Worm (Caenorhabditis elegans) whole organism, young adult: ENCODE results near the gene clec-35.
"Not testable (repeated sequence)": the region's sequence is repeated elsewhere in the genome, so short reads cannot be mapped to it uniquely, and the experiment has no call there.

ENCODE experiments used
- F33H1.4 ChIP-seq: fragments of 200-800 bp; sonication (Bioruptor generic); IDR thresholded peaks from 2 replicates; pipeline ENCODE4 v1.3.6; 2022; ENCODE audit warnings: missing genetic modification reagents, missing genetic modification characterization, missing compliant biosample characterization
- F39B2.1 ChIP-seq: fragments of 200-800 bp; sonication (Bioruptor generic); IDR thresholded peaks from 2 replicates; pipeline ENCODE4 v1.3.6; 2022; ENCODE audit warnings: missing genetic modification reagents, missing genetic modification characterization, missing compliant biosample characterization
- Y56A3A.18 ChIP-seq: fragments of 200-800 bp; sonication (Bioruptor generic); IDR thresholded peaks from 2 replicates; pipeline ENCODE4 v1.3.6; 2022; ENCODE audit warnings: missing genetic modification reagents, missing genetic modification characterization, missing compliant biosample characterization
- aptf-2 ChIP-seq: fragments of 200-800 bp; sonication (Bioruptor generic); conservative IDR thresholded peaks from 2 replicates; pipeline ENCODE4 v1.3.6; 2022; ENCODE audit warnings: missing genetic modification reagents, missing genetic modification characterization, missing compliant biosample characterization
- atf-7 ChIP-seq: sonication (generic microtip); optimal IDR thresholded peaks from 2 replicates; lab custom pipeline; 2017; ENCODE audit warnings: mild to moderate bottlenecking, missing genetic modification characterization, missing compliant biosample characterization
- attf-3 ChIP-seq: fragments of 200-800 bp; sonication (Bioruptor generic); conservative IDR thresholded peaks from 2 replicates; pipeline ENCODE4 v1.3.6; 2022; ENCODE audit warnings: missing genetic modification reagents, missing genetic modification characterization, missing compliant biosample characterization
- mcd-1 ChIP-seq: fragments of 200-800 bp; sonication (Bioruptor generic); IDR thresholded peaks from 2 replicates; pipeline ENCODE4 v1.3.6; 2022; ENCODE audit warnings: missing genetic modification reagents, missing genetic modification characterization, missing compliant biosample characterization
- mel-28 ChIP-seq: sonication (generic microtip); optimal IDR thresholded peaks from 2 replicates; lab custom pipeline; 2016; ENCODE audit warnings: borderline replicate concordance, mild to moderate bottlenecking, missing genetic modification characterization, missing compliant biosample characterization
- ztf-22 ChIP-seq: fragments of 200-800 bp; sonication (Bioruptor generic); optimal IDR thresholded peaks from 2 replicates; lab custom pipeline; 2018; ENCODE audit warnings: mild to moderate bottlenecking, missing genetic modification characterization, moderate library complexity, missing compliant biosample characterization

DNA sequence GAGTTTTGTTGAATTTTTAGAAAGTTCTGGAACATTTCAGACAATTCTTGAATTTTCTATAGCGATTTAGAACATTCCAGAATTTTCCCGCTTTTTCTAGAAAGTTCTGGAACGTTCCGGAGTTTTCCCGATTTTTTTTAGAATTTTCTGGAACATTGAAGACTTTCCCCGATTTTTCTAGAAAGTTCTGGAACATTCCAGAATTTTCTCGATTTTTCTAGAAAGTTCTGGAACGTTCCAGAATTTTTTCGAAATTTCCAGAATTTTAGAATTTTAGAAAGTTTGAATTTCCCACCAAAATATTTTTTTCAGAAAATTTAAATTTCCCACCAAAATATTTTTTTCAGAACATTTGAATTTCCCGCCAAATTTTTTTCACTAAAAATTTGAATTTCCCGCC lies 23.2 kb upstream of the clec-35 start:
- TF ChIP-seq atf-7; mcd-1 (GFP tag; lab: Robert Waterston, UW); F39B2.1 (GFP tag; lab: Robert Waterston, UW); attf-3 (GFP tag; lab: Robert Waterston, UW); aptf-2 (GFP tag; lab: Robert Waterston, UW); ztf-22 (GFP tag; lab: Kevin White, UChicago); Y56A3A.18 (GFP tag; lab: Robert Waterston, UW); F33H1.4 (GFP tag; lab: Robert Waterston, UW); mel-28 (tag; lab: Kevin White, UChicago): not testable (repeated sequence)
